Fruit fly (Drosophila melanogaster): ENCODE data around the gene tfc.

The tfc gene

dm6 chr3L:1295693-1296092 is 39.4 kb downstream of the tfc start, which contains the start of gene Rabex-5 (continued):
- TF ChIP-seq pros (GFP tag; optimal IDR thresholded peaks at IDR 0.05): no peak
- TF ChIP-seq tin (GFP tag; optimal IDR thresholded peaks at IDR 0.05): peak; percentile 48
- no peak for TF ChIP-seq scrt (GFP tag; optimal IDR thresholded peaks at IDR 0.05)
- TF ChIP-seq ci (GFP tag; IDR thresholded peaks at IDR 0.05): peak; percentile 51; the same call in 1 of the 3 replicates
- TF ChIP-seq CG1647 (GFP tag; optimal IDR thresholded peaks at IDR 0.05): no peak
- TF ChIP-seq chif (GFP tag; optimal IDR thresholded peaks at IDR 0.05): peak in 1 of 2 experiments; percentile 29
- no peak for TF ChIP-seq Trl (optimal IDR thresholded peaks at IDR 0.05)
- peak; percentile 15 for TF ChIP-seq Trl (GFP tag; optimal IDR thresholded peaks at IDR 0.05)
- TF ChIP-seq bigmax (GFP tag; optimal IDR thresholded peaks at IDR 0.05): no peak
- no peak for TF ChIP-seq CG13296 (GFP tag; optimal IDR thresholded peaks at IDR 0.05)
- peak; percentile 7 for TF ChIP-seq vfl (GFP tag; optimal IDR thresholded peaks at IDR 0.05)
- TF ChIP-seq CG11398 (GFP tag; optimal IDR thresholded peaks at IDR 0.05): no peak
- TF ChIP-seq prd (optimal IDR thresholded peaks at IDR 0.05): no peak
- TF ChIP-seq prd (GFP tag; IDR thresholded peaks at IDR 0.05): peak; percentile 20; the same call in 1 of the 3 replicates
- no peak for TF ChIP-seq CG7745 (tag; optimal IDR thresholded peaks at IDR 0.05)
- TF ChIP-seq CG11560 (tag; IDR thresholded peaks at IDR 0.05): no peak
- TF ChIP-seq nom (GFP tag; optimal IDR thresholded peaks at IDR 0.05): peak; percentile 9
- no peak for TF ChIP-seq Aef1 (GFP tag; IDR thresholded peaks at IDR 0.05)
- no peak for TF ChIP-seq Ssrp (tag; optimal IDR thresholded peaks at IDR 0.05)
- no peak for TF ChIP-seq h (optimal IDR thresholded peaks at IDR 0.05)
- no peak for TF ChIP-seq Drgx (GFP tag; IDR thresholded peaks at IDR 0.05)
- TF ChIP-seq NFAT (GFP tag; IDR thresholded peaks at IDR 0.05): peak; percentile 44; the same call in 1 of the 2 replicates
- no peak for TF ChIP-seq dmrt11E (tag; optimal IDR thresholded peaks at IDR 0.05)
- TF ChIP-seq disco-r (GFP tag; optimal IDR thresholded peaks at IDR 0.05): no peak
- TF ChIP-seq croc (GFP tag; conservative IDR thresholded peaks at IDR 0.05): no peak
- no peak for TF ChIP-seq hkb (optimal IDR thresholded peaks at IDR 0.05)
- TF ChIP-seq hkb (GFP tag; IDR thresholded peaks at IDR 0.05): no peak
- no peak for TF ChIP-seq grn (GFP tag; optimal IDR thresholded peaks at IDR 0.05)
- TF ChIP-seq CG8765 (GFP tag; IDR thresholded peaks at IDR 0.05): no peak
- no peak for TF ChIP-seq CG6654 (GFP tag; optimal IDR thresholded peaks at IDR 0.05)
- TF ChIP-seq pum (GFP tag; optimal IDR thresholded peaks at IDR 0.05): no peak
- peak; percentile 74 for TF ChIP-seq E2f2 (GFP tag; IDR thresholded peaks at IDR 0.05)
- TF ChIP-seq Lhr (GFP tag; optimal IDR thresholded peaks at IDR 0.05): peak; percentile 94
- TF ChIP-seq crc (GFP tag; optimal IDR thresholded peaks at IDR 0.05): no peak
- no peak for TF ChIP-seq stc (GFP tag; IDR thresholded peaks at IDR 0.05)
- no peak for TF ChIP-seq CG1024 (GFP tag; IDR thresholded peaks at IDR 0.05)
- TF ChIP-seq seq (GFP tag; IDR thresholded peaks at IDR 0.05): no peak
- peak; percentile 88 for TF ChIP-seq row (GFP tag; IDR thresholded peaks at IDR 0.05)
- peak; percentile 73 for TF ChIP-seq CG1603 (tag; optimal IDR thresholded peaks at IDR 0.05)
- TF ChIP-seq Fer2 (tag; optimal IDR thresholded peaks at IDR 0.05): no peak
- TF ChIP-seq CG2120 (GFP tag; optimal IDR thresholded peaks at IDR 0.05): peak; percentile 77
- TF ChIP-seq Hr51 (GFP tag; optimal IDR thresholded peaks at IDR 0.05): peak in 1 of 2 experiments; percentile 23
- TF ChIP-seq Ada2b (GFP tag; IDR thresholded peaks at IDR 0.05): peak; percentile 40; the same call in 1 of the 2 replicates
- TF ChIP-seq CG31441 (GFP tag; IDR thresholded peaks at IDR 0.05): no peak
- TF ChIP-seq pita (GFP tag; optimal IDR thresholded peaks at IDR 0.05): no peak
- no peak for TF ChIP-seq toy (GFP tag; IDR thresholded peaks at IDR 0.05)
- no peak for TF ChIP-seq CG14965 (GFP tag; optimal IDR thresholded peaks at IDR 0.05; ENCODE audit: borderline replicate concordance)
- TF ChIP-seq ken (GFP tag; IDR thresholded peaks at IDR 0.05): no peak
- no peak for TF ChIP-seq sug (tag; optimal IDR thresholded peaks at IDR 0.05)
- no peak for TF ChIP-seq fru (optimal IDR thresholded peaks at IDR 0.05)
- no peak for TF ChIP-seq hth (optimal IDR thresholded peaks at IDR 0.05)
- peak; percentile 31 for TF ChIP-seq CG10654 (GFP tag; optimal IDR thresholded peaks at IDR 0.05)
- no peak for TF ChIP-seq eve (GFP tag; optimal IDR thresholded peaks at IDR 0.05)
- TF ChIP-seq CG4282 (GFP tag; optimal IDR thresholded peaks at IDR 0.05): peak; percentile 20
- TF ChIP-seq CG1792 (GFP tag; optimal IDR thresholded peaks at IDR 0.05): peak; percentile 8

Measured in whole organism, embryonic.